Worm (Caenorhabditis elegans): Measurements from ENCODE around the gene tofu-6.
A peak's percentile ranks its signal among the peaks of the same experiment; 100 is the strongest.

The tofu-6 gene

DNA sequence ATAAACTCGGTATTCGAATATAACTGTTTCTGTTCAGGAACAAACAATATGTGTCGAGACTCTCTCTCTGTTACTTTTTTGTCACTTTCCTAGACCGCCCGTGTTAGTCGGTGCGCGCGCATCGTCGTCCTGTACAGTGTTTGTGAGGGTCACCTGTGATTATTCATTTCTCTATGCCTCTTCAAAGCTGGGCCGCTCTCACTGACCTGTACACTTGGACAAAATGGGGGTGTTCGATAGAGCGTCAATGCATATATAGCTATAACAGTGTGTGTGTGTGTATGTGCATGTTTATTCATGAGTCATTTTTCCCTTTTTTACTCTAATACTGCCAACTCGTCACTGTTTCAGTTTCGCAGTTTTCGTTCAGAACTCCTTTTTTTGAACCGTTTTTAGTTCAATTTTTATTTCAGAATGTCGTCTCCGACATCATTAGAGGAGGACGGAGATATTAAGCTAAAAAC lies 41.4 kb upstream of the tofu-6 start, which contains the start of gene pkc-3 (continued):
- TF ChIP-seq hlh-6 (tag; optimal IDR thresholded peaks at IDR 0.05) (no peak), Y22D7AL.16 (tag; optimal IDR thresholded peaks at IDR 0.05) (no peak), hlh-30 (tag; optimal IDR thresholded peaks at IDR 0.05; ENCODE audit: insufficient read depth) (peak; percentile 2), ahr-1 (tag; optimal IDR thresholded peaks at IDR 0.05) (no peak), K02D7.2 (tag; optimal IDR thresholded peaks at IDR 0.05) (no peak), ceh-18 (tag; optimal IDR thresholded peaks at IDR 0.05) (no peak), pax-1 (tag; optimal IDR thresholded peaks at IDR 0.05) (peak; percentile 26), rnt-1 (tag; optimal IDR thresholded peaks at IDR 0.05) (no peak), sox-2 (GFP tag; IDR thresholded peaks at IDR 0.05) (no peak), nhr-232 (tag; optimal IDR thresholded peaks at IDR 0.05) (no peak), lin-11 (tag; optimal IDR thresholded peaks at IDR 0.05) (no peak), ztf-16 (tag; optimal IDR thresholded peaks at IDR 0.05) (no peak), unc-55 (GFP tag; optimal IDR thresholded peaks at IDR 0.05) (no peak), ceh-34 (tag; optimal IDR thresholded peaks at IDR 0.05) (no peak), ceh-22 (tag; optimal IDR thresholded peaks at IDR 0.05) (no peak), zip-5 (tag; optimal IDR thresholded peaks at IDR 0.05) (no peak), hlh-8 (tag; optimal IDR thresholded peaks at IDR 0.05) (no peak), ama-1 (optimal IDR thresholded peaks at IDR 0.05) (peak; percentile 43), hlh-15 (tag; optimal IDR thresholded peaks at IDR 0.05) (no peak), T23F11.4 (GFP tag; optimal IDR thresholded peaks at IDR 0.05) (peak; percentile 26)

DNA sequence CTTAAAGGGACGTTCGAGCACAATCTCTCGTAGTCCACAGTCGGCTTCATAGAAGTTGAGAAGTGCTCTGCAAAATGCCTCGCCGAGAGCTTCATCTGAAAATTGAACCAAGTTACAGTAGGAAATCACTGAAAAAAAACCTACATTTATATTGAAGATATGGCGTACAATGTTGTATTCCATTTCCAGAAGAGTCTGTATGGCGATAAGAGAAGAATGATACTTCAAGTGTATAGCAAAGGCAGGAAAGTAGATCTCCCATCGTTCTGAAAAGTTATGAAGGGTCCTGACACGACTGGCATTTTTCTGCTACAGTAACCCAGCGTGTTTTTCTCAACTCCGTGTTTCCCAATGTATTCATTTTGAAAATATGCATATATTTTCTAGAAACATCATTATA lies 36.8 kb upstream of the tofu-6 start:
- TF ChIP-seq fkh-6 (tag; optimal IDR thresholded peaks at IDR 0.05): no peak
- TF ChIP-seq pha-4 (tag; optimal IDR thresholded peaks at IDR 0.05): no peak
- no peak for TF ChIP-seq pag-3 (tag; optimal IDR thresholded peaks at IDR 0.05; ENCODE audit: borderline replicate concordance)
- no peak for TF ChIP-seq fax-1 (tag; optimal IDR thresholded peaks at IDR 0.05)
- TF ChIP-seq elt-4 (tag; optimal IDR thresholded peaks at IDR 0.05): no peak
- TF ChIP-seq pros-1 (tag; optimal IDR thresholded peaks at IDR 0.05): no peak
- no peak for TF ChIP-seq K09A11.1 (tag; optimal IDR thresholded peaks at IDR 0.05; ENCODE audit: insufficient read depth)
- no peak for TF ChIP-seq unc-42 (tag; optimal IDR thresholded peaks at IDR 0.05)
- TF ChIP-seq unc-55 (GFP tag; optimal IDR thresholded peaks at IDR 0.05): no peak
- TF ChIP-seq ceh-14 (tag; optimal IDR thresholded peaks at IDR 0.05): no peak

DNA sequence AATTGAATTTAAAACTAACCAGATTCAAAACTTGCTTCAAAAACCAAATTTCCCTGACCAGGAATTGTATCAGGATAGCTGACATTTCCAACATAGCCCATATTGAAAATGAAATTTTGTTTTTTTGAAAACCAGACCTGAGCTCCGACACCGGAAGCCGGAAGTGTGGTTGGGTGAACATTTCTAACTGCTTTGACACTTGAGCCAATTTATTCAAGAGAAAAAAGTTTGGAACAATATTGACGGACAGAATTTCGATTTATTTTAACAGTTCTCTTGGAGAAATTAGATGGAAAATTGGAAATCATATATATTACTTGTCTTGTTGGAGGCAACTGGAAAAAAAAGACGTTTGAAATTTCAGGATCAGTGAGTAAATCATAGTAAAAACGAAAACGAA lies 33.8 kb upstream of the tofu-6 start, which contains the start of gene ccpp-6:
ccpp-6 (minus strand) TSS at position 101 of the 400 bp plus-strand sequence.
- no peak for TF ChIP-seq pqm-1 (tag; optimal IDR thresholded peaks at IDR 0.05)
- TF ChIP-seq ceh-24 (tag; optimal IDR thresholded peaks at IDR 0.05): no peak
- TF ChIP-seq C08G9.2 (tag; optimal IDR thresholded peaks at IDR 0.05): no peak
- TF ChIP-seq pat-9 (tag; optimal IDR thresholded peaks at IDR 0.05): no peak
- TF ChIP-seq ama-1 (optimal IDR thresholded peaks at IDR 0.05): no peak
- TF ChIP-seq npax-4 (tag; optimal IDR thresholded peaks at IDR 0.05): no peak
- no peak for TF ChIP-seq nfya-1 (tag; optimal IDR thresholded peaks at IDR 0.05)

DNA sequence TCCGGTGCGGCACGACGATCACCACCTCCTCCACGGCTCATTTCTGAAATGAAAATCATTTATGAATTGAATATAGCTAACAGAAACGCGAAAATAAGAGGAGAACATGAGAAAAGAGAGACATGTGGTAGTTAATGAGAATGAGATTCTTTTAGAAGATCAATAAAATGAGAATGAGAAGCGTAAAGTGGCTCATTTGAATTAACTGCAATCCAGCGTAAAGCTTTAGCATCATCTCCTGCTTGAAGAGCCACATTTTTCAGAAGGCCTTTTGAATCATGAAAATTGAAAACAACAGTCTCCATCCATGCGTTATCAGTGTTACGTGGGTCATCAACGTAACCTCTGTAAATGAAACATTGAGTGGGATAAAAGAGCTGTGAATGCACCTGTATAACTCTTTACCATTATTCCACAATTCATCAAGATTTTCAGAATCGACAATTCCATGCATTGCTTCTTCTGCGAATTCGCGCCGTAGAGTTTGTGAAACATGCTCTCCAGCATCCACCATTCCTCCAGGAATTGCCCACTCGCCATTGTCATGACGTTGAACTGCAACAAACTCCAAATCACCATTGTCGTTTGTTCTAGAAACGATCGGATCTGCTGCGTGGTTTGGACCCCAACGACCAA lies 32.1 kb upstream of the tofu-6 start, which contains the start of gene rsp-4:
rsp-4 (minus strand) TSS at position 51 of the 636 bp plus-strand sequence.
- TF ChIP-seq nhr-232 (tag; optimal IDR thresholded peaks at IDR 0.05): no peak
- no peak for TF ChIP-seq elt-4 (tag; optimal IDR thresholded peaks at IDR 0.05)
- TF ChIP-seq hlh-30 (tag; optimal IDR thresholded peaks at IDR 0.05; ENCODE audit: insufficient read depth): no peak
- no peak for TF ChIP-seq ets-4 (tag; optimal IDR thresholded peaks at IDR 0.05)
- no peak for TF ChIP-seq unc-42 (tag; optimal IDR thresholded peaks at IDR 0.05)
- no peak for TF ChIP-seq dve-1 (tag; optimal IDR thresholded peaks at IDR 0.05)
- TF ChIP-seq pax-1 (tag; optimal IDR thresholded peaks at IDR 0.05): no peak
- no peak for TF ChIP-seq ceh-45 (GFP tag; IDR thresholded peaks at IDR 0.05)
- TF ChIP-seq pros-1 (tag; optimal IDR thresholded peaks at IDR 0.05): no peak
- no peak for TF ChIP-seq K09A11.1 (tag; optimal IDR thresholded peaks at IDR 0.05; ENCODE audit: insufficient read depth)
- no peak for TF ChIP-seq ceh-19 (GFP tag; optimal IDR thresholded peaks at IDR 0.05)
- TF ChIP-seq gmeb-2 (tag; optimal IDR thresholded peaks at IDR 0.05): no peak
- no peak for TF ChIP-seq syd-9 (tag; optimal IDR thresholded peaks at IDR 0.05)
- TF ChIP-seq ref-2 (tag; optimal IDR thresholded peaks at IDR 0.05): no peak
- TF ChIP-seq ceh-9 (tag; optimal IDR thresholded peaks at IDR 0.05): no peak
- TF ChIP-seq ceh-48 (tag; optimal IDR thresholded peaks at IDR 0.05): no peak
- no peak for TF ChIP-seq K02D7.2 (tag; optimal IDR thresholded peaks at IDR 0.05)
- TF ChIP-seq pha-4 (tag; optimal IDR thresholded peaks at IDR 0.05): no peak
- TF ChIP-seq ceh-14 (tag; optimal IDR thresholded peaks at IDR 0.05): no peak
